Fruit fly (Drosophila melanogaster) ovary, adult (tissue): Measurements from ENCODE around the gene Neurl4.

Experiments used
- CG17801 ChIP-seq: fragments of 200-800 bp; optimal IDR thresholded peaks from 2 replicates; lab custom pipeline; 2019; ENCODE audit warnings: missing biosample characterization, mild to moderate bottlenecking, missing genetic modification characterization, moderate library complexity; ENCODE audit not compliant: partially characterized antibody

Gene Neurl4

dm6 chr3L:14055815-14056516 is 6.3 kb upstream of the Neurl4 start:
- no peak for TF ChIP-seq CG17801

DNA sequence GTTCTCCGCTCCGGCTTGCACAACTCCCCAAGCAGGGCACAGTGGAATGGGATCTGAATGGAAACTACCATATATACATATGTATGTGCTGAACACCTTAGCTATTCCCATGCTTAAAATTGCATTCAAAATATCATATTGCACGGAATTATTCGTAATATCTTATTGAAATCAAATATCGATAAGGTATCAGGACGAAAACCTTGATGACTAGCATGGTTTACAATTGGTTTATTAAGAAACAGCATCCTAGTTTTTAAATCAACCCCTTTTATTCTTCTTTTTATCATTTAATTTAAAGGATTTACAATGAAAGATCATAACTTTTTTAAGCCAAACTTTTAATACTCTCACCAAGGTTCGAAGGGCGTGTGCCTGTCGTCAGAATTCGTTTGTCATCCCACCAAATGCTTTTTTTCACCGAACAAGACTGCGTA is 5.6 kb upstream of the Neurl4 start:
- no peak for TF ChIP-seq CG17801

DNA sequence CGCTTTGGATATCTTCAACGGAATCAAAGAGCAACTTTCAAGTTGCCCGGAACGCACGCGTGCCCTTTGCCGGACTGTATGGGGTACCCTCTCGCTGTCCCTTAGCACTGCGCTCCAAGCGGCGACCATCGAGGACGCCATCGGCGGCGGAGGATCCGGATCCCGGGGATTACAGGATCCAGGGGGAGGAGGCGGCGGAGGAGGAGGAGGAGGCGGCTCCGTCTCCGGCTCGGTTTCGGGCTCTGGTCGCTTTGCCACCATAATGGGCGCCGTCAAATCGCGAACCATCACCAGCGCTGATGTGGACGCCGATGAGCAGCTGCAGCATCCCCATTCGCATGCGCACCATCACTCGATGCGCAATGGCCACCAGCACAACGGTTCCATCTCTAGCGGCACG is 4.1 kb upstream of the Neurl4 start:
- TF ChIP-seq CG17801 = no peak

- TF ChIP-seq CG17801 = peak; percentile 76
Measured at dm6 chr3L:14053073-14053643, 3.5 kb upstream of the Neurl4 start, which contains the start of the genes CG13484 and Frl. Gene CG13484 (minus strand): TSS chr3L:14053079. Gene Frl (plus strand): TSS chr3L:14053215.

dm6 chr3L:14050944-14051548 is 1.4 kb upstream of the Neurl4 start, which contains the start of gene CG6833:
Gene CG6833 (plus strand): TSS chr3L:14051206.
- TF ChIP-seq CG17801 = no peak

DNA sequence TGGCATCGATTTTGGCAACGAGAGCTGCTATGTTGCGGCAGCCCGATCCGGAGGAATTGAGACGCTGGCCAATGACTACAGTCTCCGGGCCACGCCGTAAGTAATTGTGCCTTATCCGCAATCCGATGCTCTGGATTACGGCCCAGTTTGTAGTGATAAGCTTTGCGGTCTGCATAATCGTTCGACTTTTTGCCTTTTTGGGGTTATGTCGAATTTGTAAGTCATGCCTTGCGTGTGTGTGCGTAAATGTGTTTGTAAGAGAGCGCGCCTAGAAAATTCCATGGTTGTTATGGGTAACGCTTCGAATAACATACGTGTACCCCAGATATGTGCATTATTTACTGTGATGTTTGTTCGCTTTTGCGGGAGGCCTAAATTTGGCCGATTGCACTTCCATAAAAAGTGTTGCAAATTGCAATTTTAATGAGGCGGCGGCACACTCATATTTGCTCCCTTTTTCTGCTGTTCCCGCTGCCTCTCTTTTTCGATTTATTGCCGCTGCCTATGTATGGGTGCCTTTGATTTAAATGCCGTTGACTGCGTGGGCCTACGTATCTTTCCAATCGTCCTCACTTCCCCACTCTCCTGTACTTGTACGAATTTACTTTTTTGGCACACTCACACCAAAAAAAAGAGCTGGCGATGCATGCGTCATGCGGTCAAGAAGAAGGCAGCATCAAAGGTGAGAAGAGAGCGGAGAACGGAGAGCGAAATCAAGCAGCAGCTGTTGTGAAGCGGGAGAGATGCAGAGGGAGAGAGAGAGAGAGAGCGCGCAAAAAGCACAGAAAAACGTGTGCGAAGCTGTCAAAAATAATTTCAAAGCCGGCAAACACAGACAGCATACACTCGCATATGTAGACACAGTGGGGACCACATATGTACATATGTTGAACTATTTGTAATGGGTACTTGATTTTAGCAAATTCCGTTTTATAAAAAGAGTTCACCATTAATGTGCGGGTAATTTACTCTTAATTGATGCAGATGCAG is 11.7 kb downstream of the Neurl4 start:
- no peak for TF ChIP-seq CG17801

dm6 chr3L:14036867-14037313 is 12.8 kb downstream of the Neurl4 start, which contains the start of gene Hsp110:
Gene Hsp110 (plus strand): TSS chr3L:14037019.
- peak; percentile 66 for TF ChIP-seq CG17801

DNA sequence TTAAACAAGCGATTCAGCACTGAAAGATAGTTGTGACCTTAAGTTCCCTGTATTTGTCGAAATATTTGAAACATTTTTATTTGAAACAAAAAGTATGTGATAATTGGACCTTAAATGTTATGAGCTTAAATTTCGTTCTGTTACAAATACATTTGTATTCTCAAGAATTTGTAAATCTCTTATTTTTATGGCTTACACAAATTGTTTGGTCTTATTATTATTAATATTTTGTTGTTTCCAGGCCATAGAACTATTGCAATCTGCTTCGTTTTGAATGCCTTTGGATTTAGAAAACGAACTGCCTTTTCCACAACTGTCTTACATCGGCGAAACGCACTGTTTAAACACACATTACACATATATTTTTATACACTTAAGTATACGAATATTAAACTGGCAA is 15.2 kb downstream of the Neurl4 start, which contains the start of gene CG6661:
CG6661 (plus strand) TSS at position 301 of the 400 bp plus-strand sequence.
- no peak for TF ChIP-seq CG17801

dm6 chr3L:14031171-14032126 is 18.2 kb downstream of the Neurl4 start, which contains the start of the genes CG6650 and endos:
Gene CG6650 (plus strand): TSS chr3L:14031450.
Gene endos (minus strand): TSS chr3L:14031706.
- TF ChIP-seq CG17801 = peak; percentile 3

dm6 chr3L:14028485-14029384 is 21.0 kb downstream of the Neurl4 start, which contains the start of gene Ptip:
Gene Ptip (minus strand): TSS chr3L:14029121.
- TF ChIP-seq CG17801 = peak; percentile 11

- TF ChIP-seq CG17801 = no peak
Measured at dm6 chr3L:14027549-14027948, 22.1 kb downstream of the Neurl4 start.

DNA sequence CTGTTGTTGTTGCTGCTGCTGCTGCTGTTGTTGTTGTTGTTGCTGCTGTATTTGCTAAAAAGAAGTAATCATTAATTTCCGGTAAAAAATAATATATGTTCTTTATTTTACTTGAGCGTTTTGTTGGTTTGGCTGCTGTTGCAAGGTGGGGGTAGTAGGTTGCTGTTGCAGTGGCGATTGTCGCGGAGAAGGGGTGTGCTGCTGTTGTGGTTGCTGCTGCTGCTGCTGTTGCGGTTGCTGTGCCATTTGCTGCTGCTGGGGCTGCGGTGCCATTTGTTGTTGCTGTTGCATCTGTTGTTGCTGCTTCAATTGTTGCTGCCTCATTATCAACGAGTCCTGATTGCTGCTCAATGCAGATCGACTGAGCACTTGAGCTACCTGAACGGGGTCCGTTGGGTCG is 24.0 kb downstream of the Neurl4 start:
- no peak for TF ChIP-seq CG17801

dm6 chr3L:14006704-14007126 is 43.0 kb downstream of the Neurl4 start:
- TF ChIP-seq CG17801 = peak; percentile 42
